Fruit fly (Drosophila melanogaster): ENCODE results near the gene spdi.

The spdi gene

dm6 chrX:635495-636142, 15.6 kb upstream of the spdi start, which contains the start of gene Dredd (continued):
- TF ChIP-seq wdn (GFP tag; IDR thresholded peaks at IDR 0.05) (no peak), CG9876 (GFP tag; optimal IDR thresholded peaks at IDR 0.05) (no peak), CG3995 (GFP tag; optimal IDR thresholded peaks at IDR 0.05) (peak; percentile 97), H15 (GFP tag; IDR thresholded peaks at IDR 0.05) (no peak), CG11456 (GFP tag; IDR thresholded peaks at IDR 0.05) (no peak), shn (GFP tag; optimal IDR thresholded peaks at IDR 0.05) (no peak), CG34376 (GFP tag; optimal IDR thresholded peaks at IDR 0.05) (peak; percentile 19), Dip2 (GFP tag; IDR thresholded peaks at IDR 0.05) (no peak), gro (GFP tag; optimal IDR thresholded peaks at IDR 0.05) (peak; percentile 20), nom (GFP tag; optimal IDR thresholded peaks at IDR 0.05) (peak; percentile 7), CG18262 (tag; optimal IDR thresholded peaks at IDR 0.05) (no peak), Dp (GFP tag; optimal IDR thresholded peaks at IDR 0.05) (peak; percentile 39), CG9727 (GFP tag; optimal IDR thresholded peaks at IDR 0.05) (peak; percentile 2), dysf (GFP tag; IDR thresholded peaks at IDR 0.05) (no peak), CG4360 (GFP tag; IDR thresholded peaks at IDR 0.05) (no peak), CG32532 (GFP tag; IDR thresholded peaks at IDR 0.05) (no peak), CG7928 (GFP tag; optimal IDR thresholded peaks at IDR 0.05) (no peak), CG13123 (GFP tag; optimal IDR thresholded peaks at IDR 0.05) (no peak), Elba2 (GFP tag; optimal IDR thresholded peaks at IDR 0.05) (no peak), CG7987 (GFP tag; optimal IDR thresholded peaks at IDR 0.05) (no peak), Sox102F (GFP tag; optimal IDR thresholded peaks at IDR 0.05) (no peak), CG14441 (GFP tag; IDR thresholded peaks at IDR 0.05) (0 out of 2 replicates have a peak, but pooled peaks have one; percentile 10), CG11093 (GFP tag; IDR thresholded peaks at IDR 0.05) (no peak), tll (GFP tag; optimal IDR thresholded peaks at IDR 0.05) (no peak), CG42726 (GFP tag; IDR thresholded peaks at IDR 0.05; ENCODE audit: partially characterized antibody) (peak; percentile 82; the same call in 1 of the 2 replicates), ken (GFP tag; IDR thresholded peaks at IDR 0.05) (no peak), CG1792 (GFP tag; optimal IDR thresholded peaks at IDR 0.05) (no peak), CTCF (GFP tag; optimal IDR thresholded peaks at IDR 0.05) (no peak), sens (GFP tag) (peak; percentile 76), D (optimal IDR thresholded peaks at IDR 0.05) (no peak), D (GFP tag; optimal IDR thresholded peaks at IDR 0.05) (no peak), Hmx (GFP tag; optimal IDR thresholded peaks at IDR 0.05) (no peak), CG17802 (tag; optimal IDR thresholded peaks at IDR 0.05) (no peak), Dad (GFP tag; optimal IDR thresholded peaks at IDR 0.05) (no peak), Lhr (GFP tag; optimal IDR thresholded peaks at IDR 0.05) (peak; percentile 27), CG33557 (GFP tag; optimal IDR thresholded peaks at IDR 0.05) (no peak), lilli (GFP tag; optimal IDR thresholded peaks at IDR 0.05) (peak; percentile 38), vvl (GFP tag; IDR thresholded peaks at IDR 0.05) (0 out of 2 replicates have a peak, but pooled peaks have one; percentile 19), Max (GFP tag; optimal IDR thresholded peaks at IDR 0.05) (no peak), maf-S (GFP tag; optimal IDR thresholded peaks at IDR 0.05) (no peak), CG2678 (tag; optimal IDR thresholded peaks at IDR 0.05) (no peak), CG2712 (tag; optimal IDR thresholded peaks at IDR 0.05) (peak; percentile 5), CG15514 (GFP tag; optimal IDR thresholded peaks at IDR 0.05) (peak; percentile 61), CG32772 (GFP tag; IDR thresholded peaks at IDR 0.05) (no peak), tap (tag; optimal IDR thresholded peaks at IDR 0.05) (no peak), CG14667 (GFP tag; IDR thresholded peaks at IDR 0.05) (no peak), scrt (GFP tag; optimal IDR thresholded peaks at IDR 0.05) (peak; percentile 35), emc (GFP tag; optimal IDR thresholded peaks at IDR 0.05) (no peak), CG10366 (GFP tag; IDR thresholded peaks at IDR 0.05) (no peak), CG18764 (GFP tag; optimal IDR thresholded peaks at IDR 0.05) (no peak), CG1024 (GFP tag; IDR thresholded peaks at IDR 0.05) (no peak), ato (GFP tag; IDR thresholded peaks at IDR 0.05; ENCODE audit: partially characterized antibody) (peak; percentile 73)
